Worm (Caenorhabditis elegans) whole organism, L3 larva: Measurements from ENCODE around the gene phf-33.

ENCODE experiments used
- ama-1 ChIP-seq: fragments of 150-350 bp; optimal IDR thresholded peaks from 2 replicates; lab custom pipeline; 2018
- egl-27 ChIP-seq: sonication (generic microtip); optimal IDR thresholded peaks from 4 replicates; lab custom pipeline; 2017; ENCODE audit warnings: missing biosample characterization, missing genetic modification reagents, missing genetic modification characterization
- elt-2 ChIP-seq: sonication (generic microtip); optimal IDR thresholded peaks from 2 replicates; lab custom pipeline; 2016; ENCODE audit warnings: missing genetic modification reagents, mild to moderate bottlenecking, missing genetic modification characterization, missing compliant biosample characterization
- elt-3 ChIP-seq, 3 experiments: fragments of 150-350 bp in 1 of 3; sonication (generic microtip) in 2 of 3; optimal IDR thresholded peaks; 2 replicates in 2 of 3; 4 replicates in 1 of 3; lab custom pipeline; 2014 to 2017; ENCODE audit warnings: missing biosample characterization in 3 of 3, missing genetic modification characterization in 3 of 3
- nhr-25 ChIP-seq: sonication (generic microtip); optimal IDR thresholded peaks from 2 replicates; lab custom pipeline; 2017; ENCODE audit warnings: missing biosample characterization, missing genetic modification characterization
- nhr-43 ChIP-seq: sonication (generic microtip); optimal IDR thresholded peaks from 2 replicates; lab custom pipeline; 2016; ENCODE audit warnings: mild to moderate bottlenecking, missing genetic modification characterization, missing compliant biosample characterization; ENCODE audit not compliant: poor library complexity, severe bottlenecking
- nhr-77 ChIP-seq: fragments of 150-350 bp; optimal IDR thresholded peaks from 2 replicates; lab custom pipeline; 2014; ENCODE audit warnings: missing biosample characterization, missing genetic modification characterization
- ztf-11 ChIP-seq: fragments of 150-350 bp; optimal IDR thresholded peaks from 2 replicates; lab custom pipeline; 2014; ENCODE audit warnings: missing biosample characterization, missing genetic modification characterization

DNA sequence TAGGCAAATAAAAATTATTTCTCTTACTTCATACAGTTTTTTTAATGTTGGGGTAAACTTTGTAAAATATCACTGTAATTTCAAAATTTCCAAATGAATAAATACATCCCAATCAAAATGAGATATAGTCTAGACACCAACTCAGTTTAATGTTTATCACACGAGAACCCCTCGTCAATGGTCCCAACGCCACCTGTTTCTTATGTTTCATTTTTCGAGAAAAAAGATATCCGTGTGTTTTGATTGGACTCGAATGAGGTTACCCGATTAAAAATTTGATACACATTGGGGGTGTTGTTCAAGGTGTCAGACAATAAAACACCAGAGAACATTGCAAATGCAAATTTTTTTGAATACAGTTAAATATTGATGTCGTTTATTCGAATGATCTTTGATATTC is 38.8 kb upstream of the phf-33 start:
- TF ChIP-seq ama-1 (lab: Kevin White, UChicago) (no peak), nhr-77 (tag; lab: Kevin White, UChicago) (no peak), egl-27 (no peak), nhr-43 (tag; lab: Kevin White, UChicago) (no peak), elt-2 (tag; lab: Kevin White, UChicago) (no peak), nhr-25 (tag; lab: Kevin White, UChicago) (no peak), ztf-11 (tag; lab: Kevin White, UChicago) (no peak), elt-3 (tag; optimal IDR thresholded peaks at IDR 0.05; lab: Kevin White, UChicago) (no peak)
